Worm (Caenorhabditis elegans) whole organism, L3 larva: Measurements from ENCODE around the gene Y58A7A.3.

ENCODE experiments used
- ama-1 ChIP-seq: fragments of 150-350 bp; optimal IDR thresholded peaks from 2 replicates; lab custom pipeline; 2018
- ceh-82 ChIP-seq: fragments of 150-350 bp; optimal IDR thresholded peaks from 2 replicates; lab custom pipeline; 2014; ENCODE audit warnings: missing biosample characterization, missing genetic modification characterization
- lin-15B ChIP-seq: fragments of 150-350 bp; optimal IDR thresholded peaks from 2 replicates; lab custom pipeline; 2014; ENCODE audit warnings: missing biosample characterization, missing genetic modification characterization
- mml-1 ChIP-seq: fragments of 150-350 bp; sonication (generic microtip); optimal IDR thresholded peaks from 3 replicates; lab custom pipeline; 2014; ENCODE audit warnings: missing biosample characterization, missing genetic modification characterization
- nhr-25 ChIP-seq: sonication (generic microtip); optimal IDR thresholded peaks from 2 replicates; lab custom pipeline; 2017; ENCODE audit warnings: missing biosample characterization, missing genetic modification characterization
- nhr-77 ChIP-seq: fragments of 150-350 bp; optimal IDR thresholded peaks from 2 replicates; lab custom pipeline; 2014; ENCODE audit warnings: missing biosample characterization, missing genetic modification characterization
- pha-4 ChIP-seq: fragments of 150-350 bp; optimal IDR thresholded peaks from 2 replicates; lab custom pipeline; 2014; ENCODE audit warnings: missing biosample characterization, missing genetic modification reagents, missing genetic modification characterization
- snpc-4 ChIP-seq: fragments of 150-350 bp; optimal IDR thresholded peaks from 2 replicates; lab custom pipeline; 2014; ENCODE audit warnings: missing biosample characterization, missing genetic modification characterization
- unc-62 ChIP-seq: fragments of 150-350 bp; sonication (generic microtip); optimal IDR thresholded peaks from 4 replicates; lab custom pipeline; 2014; ENCODE audit warnings: missing biosample characterization, missing genetic modification reagents, missing genetic modification characterization
- zag-1 ChIP-seq: fragments of 150-350 bp; optimal IDR thresholded peaks from 2 replicates; lab custom pipeline; 2014; ENCODE audit warnings: missing biosample characterization, missing genetic modification characterization
- ztf-11 ChIP-seq: fragments of 150-350 bp; optimal IDR thresholded peaks from 2 replicates; lab custom pipeline; 2014; ENCODE audit warnings: missing biosample characterization, missing genetic modification characterization

- TF ChIP-seq ama-1 (lab: Kevin White, UChicago) (no peak), ceh-82 (no peak), ztf-11 (tag; lab: Kevin White, UChicago) (no peak), nhr-77 (no peak), mml-1 (tag; lab: Kevin White, UChicago) (no peak), zag-1 (tag; lab: Kevin White, UChicago) (no peak), snpc-4 (no peak), pha-4 (tag; lab: Kevin White, UChicago) (no peak), nhr-25 (tag; lab: Kevin White, UChicago) (no peak), unc-62 (GFP tag; lab: Kevin White, UChicago) (no peak), lin-15B (tag; lab: Kevin White, UChicago) (no peak)
Measured at ce11 chrV:5126793-5127192, 46.1 kb upstream of the Y58A7A.3 start, which contains the start of gene F14F9.5.
